Fruit fly (Drosophila melanogaster): ENCODE data around the gene sbm.

Gene sbm

DNA sequence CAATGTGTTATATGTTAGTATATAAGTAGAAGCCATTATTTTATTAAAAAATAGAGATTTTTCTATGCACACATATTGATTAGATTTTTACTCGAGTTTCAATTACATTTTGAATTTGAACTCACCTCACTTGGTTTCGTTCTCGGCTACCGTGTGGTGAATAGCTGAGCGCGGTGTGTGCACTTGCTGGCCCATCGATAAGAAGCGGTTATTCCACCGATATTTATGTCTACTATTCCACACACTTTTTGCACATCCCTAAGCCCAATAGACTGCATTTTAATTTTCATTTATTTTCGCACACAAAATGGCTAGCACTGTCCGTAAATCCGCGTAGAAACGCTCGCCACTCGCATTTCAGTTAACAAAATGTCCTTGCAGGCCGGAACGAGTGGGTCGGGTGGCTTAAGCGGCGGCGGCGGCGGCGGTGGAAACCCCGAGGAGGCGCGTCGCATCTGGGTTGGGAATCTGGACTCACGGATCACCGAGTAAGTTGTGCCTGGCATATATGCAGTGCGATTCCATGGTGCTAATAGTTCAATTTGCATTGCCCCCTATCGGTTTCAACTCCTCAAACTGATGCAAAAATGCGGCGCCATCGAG lies 21.9 kb downstream of the sbm start, which contains the start of gene CG14414 (continued):
- TF ChIP-seq hbn (GFP tag; IDR thresholded peaks at IDR 0.05; ENCODE audit: partially characterized antibody): peak; percentile 77
- TF ChIP-seq phol (tag; optimal IDR thresholded peaks at IDR 0.05): peak; percentile 54
- no peak for TF ChIP-seq gcm (GFP tag; optimal IDR thresholded peaks at IDR 0.05)
- no peak for TF ChIP-seq fd3F (GFP tag; optimal IDR thresholded peaks at IDR 0.05)
- TF ChIP-seq mld (GFP tag; IDR thresholded peaks at IDR 0.05; ENCODE audit: partially characterized antibody): peak; percentile 26; the same call in 1 of the 3 replicates
- TF ChIP-seq CG3847 (GFP tag; IDR thresholded peaks at IDR 0.05): peak; percentile 56
- peak; percentile 84 for TF ChIP-seq CG4617 (GFP tag; optimal IDR thresholded peaks at IDR 0.05; ENCODE audit: borderline replicate concordance)
- peak; percentile 53; the same call in 1 of the 2 replicates for TF ChIP-seq NFAT (GFP tag; IDR thresholded peaks at IDR 0.05)
- TF ChIP-seq CG1024 (GFP tag; IDR thresholded peaks at IDR 0.05): peak; percentile 8; the same call in 1 of the 2 replicates
- TF ChIP-seq CG30403 (GFP tag; optimal IDR thresholded peaks at IDR 0.05): peak; percentile 23
- peak; percentile 58 for TF ChIP-seq sens (GFP tag)
- TF ChIP-seq Dbx (GFP tag; IDR thresholded peaks at IDR 0.05): 0 out of 3 replicates have a peak, but pooled peaks have one; percentile 40
- TF ChIP-seq pzg (GFP tag; optimal IDR thresholded peaks at IDR 0.05): peak; percentile 86
- TF ChIP-seq hb (GFP tag; IDR thresholded peaks at IDR 0.05; ENCODE audit: partially characterized antibody): peak; percentile 78
- TF ChIP-seq CG6272 (GFP tag; IDR thresholded peaks at IDR 0.05): peak; percentile 30; the same call in 1 of the 2 replicates
- no peak for TF ChIP-seq jing (GFP tag; optimal IDR thresholded peaks at IDR 0.05)
- peak; percentile 33 for TF ChIP-seq YL-1 (GFP tag; optimal IDR thresholded peaks at IDR 0.05)
- TF ChIP-seq Antp (GFP tag; optimal IDR thresholded peaks at IDR 0.05): peak; percentile 22
- TF ChIP-seq CG2116 (GFP tag; optimal IDR thresholded peaks at IDR 0.05): peak; percentile 67
- peak; percentile 75 for TF ChIP-seq CG9932 (GFP tag; IDR thresholded peaks at IDR 0.05)
- TF ChIP-seq CG13287 (GFP tag; IDR thresholded peaks at IDR 0.05; ENCODE audit: partially characterized antibody): peak; percentile 89
- TF ChIP-seq gfzf (GFP tag; optimal IDR thresholded peaks at IDR 0.05): peak; percentile 52
- TF ChIP-seq CG10267 (tag; optimal IDR thresholded peaks at IDR 0.05): peak; percentile 40
- peak; percentile 91 for TF ChIP-seq BEAF-32 (GFP tag; optimal IDR thresholded peaks at IDR 0.05)
- TF ChIP-seq C15 (GFP tag; IDR thresholded peaks at IDR 0.05): no peak
- peak; percentile 79 for TF ChIP-seq Myb (GFP tag; optimal IDR thresholded peaks at IDR 0.05)
- TF ChIP-seq CG2120 (GFP tag; optimal IDR thresholded peaks at IDR 0.05): peak; percentile 52
- TF ChIP-seq CG7839 (tag; optimal IDR thresholded peaks at IDR 0.05): no peak
- 0 out of 2 replicates have a peak, but pooled peaks have one; percentile 14 for TF ChIP-seq CG11085 (GFP tag; IDR thresholded peaks at IDR 0.05)
- peak; percentile 39 for TF ChIP-seq trem (tag; optimal IDR thresholded peaks at IDR 0.05)
- peak; percentile 20 for TF ChIP-seq mam (GFP tag; optimal IDR thresholded peaks at IDR 0.05)
- TF ChIP-seq ems (GFP tag; optimal IDR thresholded peaks at IDR 0.05): peak; percentile 14
- no peak for TF ChIP-seq zf30C (GFP tag; optimal IDR thresholded peaks at IDR 0.05)
- peak; percentile 42 for TF ChIP-seq her (GFP tag; optimal IDR thresholded peaks at IDR 0.05)
- TF ChIP-seq pita (GFP tag; optimal IDR thresholded peaks at IDR 0.05): peak; percentile 76
- TF ChIP-seq twi (tag; optimal IDR thresholded peaks at IDR 0.05): no peak
- peak; percentile 72 for TF ChIP-seq Ets97D (GFP tag; optimal IDR thresholded peaks at IDR 0.05)
- peak; percentile 40 for TF ChIP-seq zfh2 (GFP tag; optimal IDR thresholded peaks at IDR 0.05)
- peak; percentile 70 for TF ChIP-seq CG14860 (GFP tag; IDR thresholded peaks at IDR 0.05; ENCODE audit: partially characterized antibody)
- peak; percentile 44; the same call in 1 of the 3 replicates for TF ChIP-seq zfh1 (GFP tag; IDR thresholded peaks at IDR 0.05)
- no peak for TF ChIP-seq CG13775 (GFP tag; optimal IDR thresholded peaks at IDR 0.05)
- no peak for TF ChIP-seq cg (GFP tag; optimal IDR thresholded peaks at IDR 0.05)
- 0 out of 3 replicates have a peak, but pooled peaks have one; percentile 26 for TF ChIP-seq CG11695 (GFP tag; IDR thresholded peaks at IDR 0.05)
- TF ChIP-seq Dll (GFP tag; IDR thresholded peaks at IDR 0.05; ENCODE audit: partially characterized antibody): peak; percentile 83
- no peak for TF ChIP-seq CG8359 (GFP tag; optimal IDR thresholded peaks at IDR 0.05; ENCODE audit: borderline replicate concordance)
- no peak for TF ChIP-seq CG30431 (GFP tag; optimal IDR thresholded peaks at IDR 0.05)
- peak; percentile 81 for TF ChIP-seq CG1603 (tag; optimal IDR thresholded peaks at IDR 0.05)
- no peak for TF ChIP-seq klu (GFP tag; IDR thresholded peaks at IDR 0.05)
- TF ChIP-seq CG7963 (GFP tag; IDR thresholded peaks at IDR 0.05; ENCODE audit: partially characterized antibody): peak; percentile 73
